Fruit fly (Drosophila melanogaster): ENCODE measurements around the gene GXIVsPLA2.
A peak's percentile ranks its signal among the peaks of the same experiment; 100 is the strongest.

The GXIVsPLA2 gene

DNA sequence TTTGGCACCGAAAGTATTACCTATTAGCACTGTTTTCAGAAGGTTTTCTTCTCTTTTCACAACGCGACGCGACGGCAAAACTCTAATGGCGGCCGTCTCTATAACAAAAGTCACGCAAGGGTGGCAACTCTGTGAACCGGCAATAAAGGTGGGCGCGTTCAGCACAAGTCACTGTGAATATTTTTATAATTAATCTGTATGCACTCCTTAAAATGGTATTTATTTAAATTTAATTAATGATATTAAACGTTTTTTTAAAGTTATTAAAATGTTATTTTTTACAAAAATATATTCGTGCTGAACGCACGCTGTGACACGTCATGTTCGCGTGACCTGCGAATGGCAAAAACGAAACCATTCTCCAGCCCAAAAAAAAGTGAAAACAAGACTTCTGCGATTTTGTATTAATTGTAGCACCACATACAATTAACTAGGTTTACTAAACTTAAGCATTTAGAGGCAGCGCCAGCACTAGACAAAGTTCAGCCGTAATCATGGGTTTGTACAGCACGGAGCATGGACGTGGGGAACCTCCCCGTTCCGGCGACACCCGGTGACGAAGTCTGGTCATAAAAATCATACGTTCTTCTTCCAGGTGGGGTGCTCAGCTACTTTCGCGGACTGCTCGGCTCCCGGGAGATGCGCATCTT lies 28.0 kb downstream of the GXIVsPLA2 start, which contains the start of the genes brm and Arl1 (continued):
- peak; percentile 99 for TF ChIP-seq svp (GFP tag)
- peak; percentile 99 for TF ChIP-seq eg (GFP tag; IDR thresholded peaks at IDR 0.05)
- peak; percentile 97 for TF ChIP-seq Hr4 (GFP tag; optimal IDR thresholded peaks at IDR 0.05)
- TF ChIP-seq Gug (GFP tag; IDR thresholded peaks at IDR 0.05) = peak; percentile 99
- peak; percentile 96 for TF ChIP-seq CG10669 (GFP tag; optimal IDR thresholded peaks at IDR 0.05)
- TF ChIP-seq esn (GFP tag; optimal IDR thresholded peaks at IDR 0.05) = peak; percentile 96
- peak; percentile 92 for TF ChIP-seq Blimp-1 (GFP tag; optimal IDR thresholded peaks at IDR 0.05)
- peak; percentile 98 for TF ChIP-seq Sox15 (GFP tag; optimal IDR thresholded peaks at IDR 0.05)
- peak; percentile 97 for TF ChIP-seq achi (GFP tag; optimal IDR thresholded peaks at IDR 0.05)
- peak; percentile 96 to 98 for TF ChIP-seq salr (GFP tag; optimal IDR thresholded peaks at IDR 0.05)
- peak; percentile 97 for TF ChIP-seq net (GFP tag; optimal IDR thresholded peaks at IDR 0.05)
- peak; percentile 97 for TF ChIP-seq dsx (GFP tag; optimal IDR thresholded peaks at IDR 0.05; ENCODE audit: poor library complexity, severe bottlenecking)
- TF ChIP-seq OdsH (GFP tag; optimal IDR thresholded peaks at IDR 0.05) = peak; percentile 98
- peak; percentile 90 for TF ChIP-seq Ets21C (GFP tag; optimal IDR thresholded peaks at IDR 0.05)
- peak; percentile 95 for TF ChIP-seq CG8319 (GFP tag; optimal IDR thresholded peaks at IDR 0.05)
- TF ChIP-seq CG6808 (GFP tag; optimal IDR thresholded peaks at IDR 0.05) = peak; percentile 96
- TF ChIP-seq CG32006 (GFP tag; optimal IDR thresholded peaks at IDR 0.05) = peak; percentile 98
- TF ChIP-seq Eip75B (GFP tag; optimal IDR thresholded peaks at IDR 0.05) = peak; percentile 94
- peak; percentile 95 for TF ChIP-seq CG11762 (GFP tag; optimal IDR thresholded peaks at IDR 0.05; ENCODE audit: insufficient read depth)
- TF ChIP-seq spab (GFP tag; optimal IDR thresholded peaks at IDR 0.05) = peak; percentile 96
- TF ChIP-seq Eip93F (GFP tag; optimal IDR thresholded peaks at IDR 0.05) = peak; percentile 97
- peak; percentile 97 for TF ChIP-seq Lpt (GFP tag; optimal IDR thresholded peaks at IDR 0.05)
- peak; percentile 98 for TF ChIP-seq dac (GFP tag; optimal IDR thresholded peaks at IDR 0.05)
- peak; percentile 97 for TF ChIP-seq fd59A (GFP tag; optimal IDR thresholded peaks at IDR 0.05)
- peak; percentile 98 for TF ChIP-seq CG10631 (GFP tag; optimal IDR thresholded peaks at IDR 0.05)

DNA sequence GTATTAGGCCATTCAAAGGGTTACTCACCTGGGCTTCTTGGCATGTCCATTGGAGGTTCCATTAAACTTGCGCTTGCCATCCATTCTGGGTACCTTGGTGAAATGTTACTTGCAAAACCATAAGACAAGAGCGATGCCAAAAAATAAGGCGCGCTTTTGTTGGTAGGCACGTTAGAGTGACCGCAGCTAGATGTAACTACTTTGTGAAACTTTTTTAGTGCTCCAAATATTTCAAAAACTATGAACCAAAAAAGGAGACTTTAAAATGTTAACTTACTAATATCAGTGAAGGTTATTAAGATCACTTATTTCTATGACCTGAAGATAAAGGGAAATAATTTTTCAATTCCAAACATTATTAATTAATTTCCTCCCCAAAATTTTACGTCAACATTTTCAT lies 32.7 kb downstream of the GXIVsPLA2 start, which contains the start of gene PolD1:
Gene PolD1, minus strand, starts transcription at position 181 of the 400 bp plus-strand sequence.
- TF ChIP-seq Ets21C (GFP tag; optimal IDR thresholded peaks at IDR 0.05) (no peak), CG8119 (GFP tag; IDR thresholded peaks at IDR 0.05) (no peak), CG11762 (GFP tag; optimal IDR thresholded peaks at IDR 0.05; ENCODE audit: insufficient read depth) (no peak), CG3032 (tag; optimal IDR thresholded peaks at IDR 0.05) (no peak), Gug (GFP tag; IDR thresholded peaks at IDR 0.05) (no peak), CG34406 (GFP tag; optimal IDR thresholded peaks at IDR 0.05) (no peak), cyc (GFP tag; optimal IDR thresholded peaks at IDR 0.05) (no peak), net (GFP tag; optimal IDR thresholded peaks at IDR 0.05) (no peak)

- no peak for TF ChIP-seq CG8119 (GFP tag; IDR thresholded peaks at IDR 0.05)
- peak; percentile 59 for TF ChIP-seq CG6854 (GFP tag; optimal IDR thresholded peaks at IDR 0.05)
- TF ChIP-seq CG15336 (GFP tag; IDR thresholded peaks at IDR 0.05) = peak; percentile 35; the same call in 1 of the 2 replicates
- TF ChIP-seq Sox14 (GFP tag; optimal IDR thresholded peaks at IDR 0.05) = peak; percentile 15
- peak; percentile 19 for TF ChIP-seq CG31627 (GFP tag; optimal IDR thresholded peaks at IDR 0.05)
- TF ChIP-seq CG9139 (GFP tag; optimal IDR thresholded peaks at IDR 0.05) = no peak
- peak; percentile 0 for TF ChIP-seq dsx (GFP tag; optimal IDR thresholded peaks at IDR 0.05; ENCODE audit: poor library complexity, severe bottlenecking)
- peak; percentile 43 for TF ChIP-seq Eip78C (GFP tag)
- peak; percentile 36 for TF ChIP-seq esn (GFP tag; optimal IDR thresholded peaks at IDR 0.05)
- TF ChIP-seq CG3032 (tag; optimal IDR thresholded peaks at IDR 0.05) = peak; percentile 11
- peak; percentile 32 for TF ChIP-seq topi (GFP tag; optimal IDR thresholded peaks at IDR 0.05)
- TF ChIP-seq cyc (GFP tag; optimal IDR thresholded peaks at IDR 0.05) = peak; percentile 12
- TF ChIP-seq vri (GFP tag; optimal IDR thresholded peaks at IDR 0.05) = peak; percentile 66
- TF ChIP-seq lz (GFP tag; optimal IDR thresholded peaks at IDR 0.05) = peak; percentile 33
- TF ChIP-seq spab (GFP tag; optimal IDR thresholded peaks at IDR 0.05) = no peak
Observed at dm6 chr3L:15988039-15988546, 33.2 kb downstream of the GXIVsPLA2 start, which contains the start of gene Hip14. Gene Hip14, plus strand, starts transcription at chr3L:15988236.

Data from whole organism, prepupa.